Worm (Caenorhabditis elegans) whole organism, L1 larva: ENCODE results near the gene K11H12.5.
A peak's percentile ranks its signal among the peaks of the same experiment; 100 is the strongest.

Source experiments
- C16A3.4 ChIP-seq: fragments of 150-350 bp; optimal IDR thresholded peaks from 2 replicates; lab custom pipeline; 2014; ENCODE audit warnings: missing biosample characterization, missing genetic modification characterization
- C34B4.2 ChIP-seq: sonication (generic microtip); optimal IDR thresholded peaks from 2 replicates; lab custom pipeline; 2017; ENCODE audit warnings: mild to moderate bottlenecking, missing genetic modification characterization, missing compliant biosample characterization
- F16B12.6 ChIP-seq: fragments of 150-350 bp; optimal IDR thresholded peaks from 2 replicates; lab custom pipeline; 2014; ENCODE audit warnings: missing biosample characterization, missing genetic modification characterization
- aha-1 ChIP-seq: fragments of 150-350 bp; optimal IDR thresholded peaks from 2 replicates; lab custom pipeline; 2014; ENCODE audit warnings: missing biosample characterization, missing genetic modification characterization
- alr-1 ChIP-seq: fragments of 200-800 bp; sonication (Bioruptor generic); optimal IDR thresholded peaks from 2 replicates; lab custom pipeline; 2018; ENCODE audit warnings: borderline replicate concordance, mild to moderate bottlenecking, missing genetic modification characterization, missing compliant biosample characterization
- aly-2 ChIP-seq: fragments of 150-350 bp; optimal IDR thresholded peaks from 2 replicates; lab custom pipeline; 2014; ENCODE audit warnings: missing biosample characterization, missing genetic modification characterization
- ama-1 ChIP-seq: fragments of 150-350 bp; optimal IDR thresholded peaks from 2 replicates; lab custom pipeline; 2014
- ceh-8 ChIP-seq: fragments of 200-800 bp; sonication (Bioruptor generic); optimal IDR thresholded peaks from 2 replicates; lab custom pipeline; 2018; ENCODE audit warnings: mild to moderate bottlenecking, missing genetic modification characterization, moderate library complexity, missing compliant biosample characterization
- ceh-88 ChIP-seq: fragments of 200-800 bp; sonication (Bioruptor generic); IDR thresholded peaks from 2 replicates; pipeline ENCODE4 v1.3.6; 2022; ENCODE audit warnings: missing genetic modification characterization, missing compliant biosample characterization
- ceh-90 ChIP-seq: sonication (generic microtip); optimal IDR thresholded peaks from 2 replicates; lab custom pipeline; 2016; ENCODE audit warnings: missing genetic modification characterization, missing compliant biosample characterization
- dsc-1 ChIP-seq: sonication (generic microtip); optimal IDR thresholded peaks from 2 replicates; lab custom pipeline; 2016; ENCODE audit warnings: mild to moderate bottlenecking, missing genetic modification characterization, missing compliant biosample characterization
- efl-3 ChIP-seq: fragments of 200-800 bp; sonication (Bioruptor generic); optimal IDR thresholded peaks from 2 replicates; lab custom pipeline; 2018; ENCODE audit warnings: mild to moderate bottlenecking, missing genetic modification characterization, missing compliant biosample characterization
- elt-2 ChIP-seq: sonication (generic microtip); optimal IDR thresholded peaks from 2 replicates; lab custom pipeline; 2016; ENCODE audit warnings: missing genetic modification characterization, mild to moderate bottlenecking, inconsistent platforms, missing compliant biosample characterization, missing genetic modification reagents
- ets-5 ChIP-seq: fragments of 200-800 bp; sonication (Bioruptor generic); IDR thresholded peaks from 2 replicates; pipeline ENCODE4 v1.3.6; 2022; ENCODE audit warnings: missing genetic modification characterization, missing compliant biosample characterization
- fkh-10 ChIP-seq: sonication (generic microtip); optimal IDR thresholded peaks from 2 replicates; lab custom pipeline; 2017; ENCODE audit warnings: missing biosample characterization, missing genetic modification reagents, missing genetic modification characterization
- fkh-4 ChIP-seq: sonication (generic microtip); optimal IDR thresholded peaks from 2 replicates; lab custom pipeline; 2016; ENCODE audit warnings: missing compliant biosample characterization, missing genetic modification characterization, borderline replicate concordance
- fos-1 ChIP-seq: fragments of 150-350 bp; optimal IDR thresholded peaks from 2 replicates; lab custom pipeline; 2014; ENCODE audit warnings: missing biosample characterization, missing genetic modification characterization
- hlh-17 ChIP-seq: fragments of 200-800 bp; sonication (Bioruptor generic); optimal IDR thresholded peaks from 2 replicates; lab custom pipeline; 2018; ENCODE audit warnings: missing genetic modification characterization, mild to moderate bottlenecking, missing compliant biosample characterization, moderate library complexity, borderline replicate concordance
- lin-14 ChIP-seq: fragments of 200-800 bp; sonication (Bioruptor generic); optimal IDR thresholded peaks from 2 replicates; lab custom pipeline; 2018; ENCODE audit warnings: mild to moderate bottlenecking, missing genetic modification characterization, moderate library complexity, missing compliant biosample characterization
- lin-15B ChIP-seq: fragments of 150-350 bp; sonication (generic microtip); optimal IDR thresholded peaks from 3 replicates; lab custom pipeline; 2014; ENCODE audit warnings: missing biosample characterization, missing genetic modification characterization
- lin-35 ChIP-seq, 2 experiments: fragments of 150-350 bp; optimal IDR thresholded peaks; 2 replicates each; lab custom pipeline; 2014; ENCODE audit warnings: missing biosample characterization in 2 of 2, missing genetic modification characterization in 2 of 2, missing genetic modification reagents in 2 of 2
- lin-39 ChIP-seq: fragments of 150-350 bp; optimal IDR thresholded peaks from 2 replicates; lab custom pipeline; 2014; ENCODE audit warnings: missing biosample characterization, missing genetic modification reagents, missing genetic modification characterization
- lir-3 ChIP-seq: sonication (generic microtip); optimal IDR thresholded peaks from 2 replicates; lab custom pipeline; 2016; ENCODE audit warnings: mild to moderate bottlenecking, missing genetic modification characterization, moderate library complexity, missing compliant biosample characterization; ENCODE audit not compliant: poor library complexity
- lsy-2 ChIP-seq, 2 experiments: fragments of 150-350 bp; optimal IDR thresholded peaks; 2 replicates each; lab custom pipeline; 2014; ENCODE audit warnings: missing biosample characterization in 2 of 2, missing genetic modification characterization in 2 of 2
- mef-2 ChIP-seq: fragments of 150-350 bp; optimal IDR thresholded peaks from 2 replicates; lab custom pipeline; 2014; ENCODE audit warnings: missing biosample characterization, missing genetic modification characterization
- mep-1 ChIP-seq: fragments of 150-350 bp; optimal IDR thresholded peaks from 2 replicates; lab custom pipeline; 2014; ENCODE audit warnings: missing biosample characterization, missing genetic modification characterization
- nhr-11 ChIP-seq: fragments of 150-350 bp; optimal IDR thresholded peaks from 2 replicates; lab custom pipeline; 2014; ENCODE audit warnings: missing biosample characterization, missing genetic modification characterization
- nhr-12 ChIP-seq: sonication (generic microtip); optimal IDR thresholded peaks from 2 replicates; lab custom pipeline; 2017; ENCODE audit warnings: missing biosample characterization, missing genetic modification characterization
- nhr-19 ChIP-seq: fragments of 200-800 bp; sonication (Bioruptor generic); conservative IDR thresholded peaks from 2 replicates; pipeline ENCODE4 v1.3.6; 2022; ENCODE audit warnings: missing genetic modification characterization, missing compliant biosample characterization
- nhr-20 ChIP-seq: sonication (generic microtip); optimal IDR thresholded peaks from 2 replicates; lab custom pipeline; 2016; ENCODE audit warnings: mild to moderate bottlenecking, missing genetic modification characterization, missing compliant biosample characterization
- nhr-237 ChIP-seq: fragments of 150-350 bp; optimal IDR thresholded peaks from 2 replicates; lab custom pipeline; 2014; ENCODE audit warnings: missing biosample characterization, missing genetic modification characterization
- nhr-28 ChIP-seq: fragments of 150-350 bp; optimal IDR thresholded peaks from 2 replicates; lab custom pipeline; 2014; ENCODE audit warnings: missing biosample characterization, missing genetic modification characterization
- nhr-47 ChIP-seq: sonication (generic microtip); optimal IDR thresholded peaks from 2 replicates; lab custom pipeline; 2016; ENCODE audit warnings: mild to moderate bottlenecking, missing genetic modification characterization, moderate library complexity, missing compliant biosample characterization
- nhr-71 ChIP-seq: sonication (generic microtip); optimal IDR thresholded peaks from 2 replicates; lab custom pipeline; 2016; ENCODE audit warnings: mild to moderate bottlenecking, missing genetic modification characterization, moderate library complexity, missing compliant biosample characterization
- nhr-90 ChIP-seq: sonication (generic microtip); optimal IDR thresholded peaks from 2 replicates; lab custom pipeline; 2016; ENCODE audit warnings: mild to moderate bottlenecking, missing genetic modification characterization, missing compliant biosample characterization; ENCODE audit not compliant: poor library complexity
- pqm-1 ChIP-seq: sonication (generic microtip); optimal IDR thresholded peaks from 3 replicates; lab custom pipeline; 2017; ENCODE audit warnings: missing biosample characterization, missing genetic modification characterization
- rnt-1 ChIP-seq: sonication (generic microtip); optimal IDR thresholded peaks from 2 replicates; lab custom pipeline; 2016; ENCODE audit warnings: mild to moderate bottlenecking, missing genetic modification characterization, moderate library complexity, missing compliant biosample characterization
- skn-1 ChIP-seq: fragments of 150-350 bp; optimal IDR thresholded peaks from 2 replicates; lab custom pipeline; 2014; ENCODE audit warnings: missing biosample characterization, missing genetic modification characterization
- snu-23 ChIP-seq: sonication (generic microtip); optimal IDR thresholded peaks from 2 replicates; lab custom pipeline; 2016; ENCODE audit warnings: missing genetic modification characterization, missing compliant biosample characterization
- sox-4 ChIP-seq: sonication (generic microtip); optimal IDR thresholded peaks from 2 replicates; lab custom pipeline; 2016; ENCODE audit warnings: missing genetic modification characterization, missing compliant biosample characterization
- sup-37 ChIP-seq: fragments of 200-800 bp; sonication (Bioruptor generic); optimal IDR thresholded peaks from 2 replicates; lab custom pipeline; 2018; ENCODE audit warnings: mild to moderate bottlenecking, missing genetic modification characterization, missing compliant biosample characterization
- swsn-7 ChIP-seq: sonication (generic microtip); optimal IDR thresholded peaks from 2 replicates; lab custom pipeline; 2016; ENCODE audit warnings: missing genetic modification characterization, missing compliant biosample characterization
- tbx-2 ChIP-seq: sonication (generic microtip); optimal IDR thresholded peaks from 2 replicates; lab custom pipeline; 2016; ENCODE audit warnings: missing genetic modification characterization, missing compliant biosample characterization
- unc-30 ChIP-seq: sonication (generic microtip); optimal IDR thresholded peaks from 2 replicates; lab custom pipeline; 2017; ENCODE audit warnings: missing biosample characterization, missing genetic modification characterization
- unc-62 ChIP-seq: fragments of 150-350 bp; optimal IDR thresholded peaks from 2 replicates; lab custom pipeline; 2014; ENCODE audit warnings: missing biosample characterization, missing genetic modification reagents, missing genetic modification characterization
- vab-15 ChIP-seq: sonication (generic microtip); optimal IDR thresholded peaks from 2 replicates; lab custom pipeline; 2017; ENCODE audit warnings: missing genotype, mild to moderate bottlenecking, missing genetic modification characterization, missing compliant biosample characterization
- zag-1 ChIP-seq: fragments of 150-350 bp; optimal IDR thresholded peaks from 2 replicates; lab custom pipeline; 2014; ENCODE audit warnings: missing biosample characterization, missing genetic modification characterization
- zip-4 ChIP-seq: fragments of 200-800 bp; sonication (Bioruptor generic); optimal IDR thresholded peaks from 2 replicates; lab custom pipeline; 2018; ENCODE audit warnings: mild to moderate bottlenecking, missing genetic modification characterization, moderate library complexity, missing compliant biosample characterization
- ztf-11 ChIP-seq, 2 experiments: sonication (generic microtip); optimal IDR thresholded peaks; 2 replicates each; lab custom pipeline; 2016 to 2017; ENCODE audit warnings: missing genetic modification characterization in 2 of 2, missing biosample characterization in 1 of 2, missing compliant biosample characterization in 1 of 2
- ztf-4 ChIP-seq: fragments of 150-350 bp; optimal IDR thresholded peaks from 2 replicates; lab custom pipeline; 2014; ENCODE audit warnings: missing biosample characterization, missing genetic modification characterization

K11H12.5 gene

DNA sequence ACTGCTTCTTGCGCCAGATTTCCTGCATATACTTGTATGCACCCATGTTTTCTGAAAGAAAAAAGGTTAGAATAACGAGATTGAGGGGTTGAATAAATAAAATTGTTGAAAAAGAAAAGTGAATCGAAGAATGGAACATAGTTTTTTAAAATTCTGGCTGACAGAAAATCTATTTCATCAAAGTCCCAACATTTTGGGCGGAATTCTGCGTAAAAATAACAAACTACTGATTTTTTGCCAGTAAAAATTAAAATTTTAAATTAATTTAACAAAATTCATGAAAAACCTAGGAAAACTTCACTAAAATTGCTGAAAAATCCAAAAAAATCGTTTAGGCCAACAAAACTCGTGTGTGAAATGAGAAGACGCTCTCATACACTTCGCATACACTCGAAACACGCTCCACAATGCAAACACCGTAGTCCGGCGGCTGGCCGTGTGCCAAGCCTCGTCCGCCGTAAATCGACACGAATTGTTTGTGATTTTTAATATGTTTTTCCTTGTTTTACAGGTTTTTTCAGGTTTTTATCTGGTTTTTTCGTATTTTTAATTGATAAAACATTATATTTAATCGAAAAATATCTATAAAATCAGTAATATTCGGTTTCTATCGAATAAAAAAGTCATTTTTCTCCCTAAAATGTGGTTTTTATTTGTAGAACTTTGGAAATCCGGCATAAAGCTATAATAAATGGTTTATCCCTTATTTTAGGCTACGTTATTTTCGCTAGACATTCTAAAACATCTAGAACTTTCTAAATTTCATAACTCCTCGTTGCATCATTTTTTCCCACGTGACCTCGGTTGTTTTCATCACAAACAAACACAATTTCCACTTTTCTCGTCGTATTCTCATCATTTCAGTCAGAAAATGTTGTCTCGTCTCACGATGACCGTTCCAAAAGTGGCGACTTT, 21.6 kb upstream of the K11H12.5 start, which contains the start of the genes rpl-15 and K11H12.8 (continued):
- peak; percentile 100 for TF ChIP-seq C16A3.4 (tag; lab: Kevin White, UChicago)
- peak; percentile 91 for TF ChIP-seq ama-1 (lab: Kevin White, UChicago)
- TF ChIP-seq lir-3, result peak; percentile 97
- peak; percentile 97 for TF ChIP-seq skn-1 (tag; lab: Kevin White, UChicago)
- peak; percentile 33 for TF ChIP-seq nhr-28 (tag; lab: Kevin White, UChicago)
- peak; percentile 100 for TF ChIP-seq lsy-2 (tag; optimal IDR thresholded peaks at IDR 0.05; lab: Kevin White, UChicago)
- TF ChIP-seq alr-1 (tag; lab: Kevin White, UChicago), result no peak
- peak; percentile 80 for TF ChIP-seq ceh-90
- peak; percentile 100 for TF ChIP-seq snu-23
- TF ChIP-seq nhr-19 (GFP tag; lab: Robert Waterston, UW), result peak; percentile 100
- peak; percentile 58 to 100 for TF ChIP-seq ztf-11 (tag; optimal IDR thresholded peaks at IDR 0.05; lab: Kevin White, UChicago)
- TF ChIP-seq fkh-10 (GFP tag; lab: Kevin White, UChicago), result peak; percentile 99
- TF ChIP-seq ceh-8, result peak; percentile 98
- peak; percentile 86 for TF ChIP-seq efl-3
- peak; percentile 95 for TF ChIP-seq fkh-4 (tag; lab: Kevin White, UChicago)
- peak; percentile 97 for TF ChIP-seq zip-4
- peak; percentile 100 for TF ChIP-seq mep-1 (tag; lab: Kevin White, UChicago)
- peak; percentile 100 for TF ChIP-seq nhr-90
- peak; percentile 100 for TF ChIP-seq nhr-20 (tag; lab: Kevin White, UChicago)
- TF ChIP-seq ztf-4 (tag; lab: Kevin White, UChicago), result peak; percentile 100
- peak; percentile 59 for TF ChIP-seq nhr-12 (tag; lab: Kevin White, UChicago)
- peak; percentile 98 for TF ChIP-seq nhr-237 (tag; lab: Kevin White, UChicago)
- peak; percentile 98 for TF ChIP-seq lin-39 (tag; lab: Kevin White, UChicago)
- TF ChIP-seq tbx-2 (tag; lab: Kevin White, UChicago), result peak; percentile 100
- peak; percentile 98 for TF ChIP-seq sox-4 (tag; lab: Kevin White, UChicago)
- peak; percentile 96 for TF ChIP-seq nhr-11 (tag; lab: Kevin White, UChicago)
- TF ChIP-seq ceh-88 (GFP tag; lab: Robert Waterston, UW), result peak; percentile 100
- TF ChIP-seq lin-35 (GFP tag; optimal IDR thresholded peaks at IDR 0.05; lab: Kevin White, UChicago), result peak; percentile 95 to 97
- peak; percentile 90; the same call in 1 of the 2 replicates for TF ChIP-seq ets-5
- peak; percentile 100 for TF ChIP-seq dsc-1 (tag; lab: Kevin White, UChicago)
- TF ChIP-seq hlh-17 (GFP tag; lab: Kevin White, UChicago), result no peak
- TF ChIP-seq aly-2 (tag; lab: Kevin White, UChicago), result peak; percentile 98
- peak; percentile 100 for TF ChIP-seq rnt-1
- TF ChIP-seq unc-30, result no peak
- peak; percentile 98 for TF ChIP-seq fos-1 (tag; lab: Kevin White, UChicago)
- peak; percentile 89 for TF ChIP-seq pqm-1
- peak; percentile 99 for TF ChIP-seq sup-37 (GFP tag; lab: Kevin White, UChicago)
- TF ChIP-seq F16B12.6 (tag; lab: Kevin White, UChicago), result peak; percentile 78
- TF ChIP-seq lin-14 (GFP tag; lab: Kevin White, UChicago), result peak; percentile 100
- TF ChIP-seq nhr-71 (tag; lab: Kevin White, UChicago), result peak; percentile 100
- TF ChIP-seq vab-15, result peak; percentile 99
- TF ChIP-seq unc-62 (GFP tag; lab: Kevin White, UChicago), result peak; percentile 83
- peak; percentile 98 for TF ChIP-seq mef-2
- TF ChIP-seq C34B4.2 (tag; lab: Kevin White, UChicago), result peak; percentile 89
- TF ChIP-seq aha-1 (tag; lab: Kevin White, UChicago), result peak; percentile 99
- TF ChIP-seq swsn-7 (tag; lab: Kevin White, UChicago), result peak; percentile 100
- peak; percentile 97 for TF ChIP-seq elt-2 (tag; lab: Kevin White, UChicago)
- TF ChIP-seq zag-1 (tag; lab: Kevin White, UChicago), result peak; percentile 97
- peak; percentile 98 for TF ChIP-seq lin-15B (tag; lab: Kevin White, UChicago)
- peak; percentile 100 for TF ChIP-seq nhr-47 (tag; lab: Kevin White, UChicago)
